Fruit fly (Drosophila melanogaster): ENCODE results near the gene Srx.
A peak's percentile ranks its signal among the peaks of the same experiment; 100 is the strongest.

Srx gene

dm6 chrX:17826807-17827703 is 29.7 kb upstream of the Srx start, which contains the start of gene Socs16D (continued):
- no peak for TF ChIP-seq CG10543 (GFP tag; optimal IDR thresholded peaks at IDR 0.05)
- TF ChIP-seq Eip74EF (GFP tag; optimal IDR thresholded peaks at IDR 0.05) = peak in 1 of 2 experiments; percentile 26
- no peak for TF ChIP-seq ap (GFP tag; IDR thresholded peaks at IDR 0.05)
- TF ChIP-seq Lpt (GFP tag; optimal IDR thresholded peaks at IDR 0.05) = no peak
- TF ChIP-seq CG14014 (GFP tag; IDR thresholded peaks at IDR 0.05) = no peak; the same call in 1 of the 2 replicates
- TF ChIP-seq crc (GFP tag; optimal IDR thresholded peaks at IDR 0.05) = peak; percentile 16
- peak; percentile 6 for TF ChIP-seq CG7839 (tag; optimal IDR thresholded peaks at IDR 0.05)
- TF ChIP-seq lbe (GFP tag; optimal IDR thresholded peaks at IDR 0.05) = peak; percentile 20
- TF ChIP-seq rib (GFP tag; IDR thresholded peaks at IDR 0.05) = 0 out of 2 replicates have a peak, but pooled peaks have one; percentile 58
- peak; percentile 89 for TF ChIP-seq Lhr (GFP tag; optimal IDR thresholded peaks at IDR 0.05)
- peak; percentile 12 for TF ChIP-seq slou (GFP tag; optimal IDR thresholded peaks at IDR 0.05)
- peak; percentile 12 for TF ChIP-seq caup (GFP tag; optimal IDR thresholded peaks at IDR 0.05; ENCODE audit: severe bottlenecking)
- no peak for TF ChIP-seq ara (GFP tag; IDR thresholded peaks at IDR 0.05)
- TF ChIP-seq bigmax (GFP tag; optimal IDR thresholded peaks at IDR 0.05) = peak; percentile 45
- no peak for TF ChIP-seq ATbp (GFP tag; optimal IDR thresholded peaks at IDR 0.05)
- no peak for TF ChIP-seq CG2889 (GFP tag; IDR thresholded peaks at IDR 0.05)
- peak; percentile 17 for TF ChIP-seq PHDP (tag; optimal IDR thresholded peaks at IDR 0.05)
- peak; percentile 57 to 59 for TF ChIP-seq dpn (GFP tag; optimal IDR thresholded peaks at IDR 0.05)
- TF ChIP-seq CG12155 (GFP tag; optimal IDR thresholded peaks at IDR 0.05) = peak; percentile 36
- TF ChIP-seq Hmx (GFP tag; optimal IDR thresholded peaks at IDR 0.05) = no peak
- no peak for TF ChIP-seq dati (GFP tag; IDR thresholded peaks at IDR 0.05)
- TF ChIP-seq Myb (GFP tag; optimal IDR thresholded peaks at IDR 0.05) = peak; percentile 99
- peak; percentile 5 for TF ChIP-seq wek (GFP tag; optimal IDR thresholded peaks at IDR 0.05)
- TF ChIP-seq sima (GFP tag; optimal IDR thresholded peaks at IDR 0.05) = no peak
- no peak for TF ChIP-seq jing (GFP tag; optimal IDR thresholded peaks at IDR 0.05)
- no peak for TF ChIP-seq jigr1 (GFP tag; IDR thresholded peaks at IDR 0.05)
- TF ChIP-seq unpg (GFP tag; optimal IDR thresholded peaks at IDR 0.05) = peak; percentile 15
- no peak for TF ChIP-seq CG1647 (GFP tag; optimal IDR thresholded peaks at IDR 0.05)
- peak; percentile 41 for TF ChIP-seq Bteb2 (GFP tag; optimal IDR thresholded peaks at IDR 0.05)
- TF ChIP-seq CG4424 (GFP tag; optimal IDR thresholded peaks at IDR 0.05) = no peak
- peak; percentile 12 for TF ChIP-seq dmrt99B (tag; optimal IDR thresholded peaks at IDR 0.05)
- TF ChIP-seq CG8281 (tag; optimal IDR thresholded peaks at IDR 0.05) = no peak
- no peak for TF ChIP-seq tx (GFP tag; optimal IDR thresholded peaks at IDR 0.05)
- TF ChIP-seq zen (tag; optimal IDR thresholded peaks at IDR 0.05) = peak; percentile 62
- 0 out of 3 replicates have a peak, but pooled peaks have one; percentile 34 for TF ChIP-seq ken (GFP tag; IDR thresholded peaks at IDR 0.05)
- no peak for TF ChIP-seq eve (GFP tag; optimal IDR thresholded peaks at IDR 0.05)
- TF ChIP-seq CG1832 (GFP tag; optimal IDR thresholded peaks at IDR 0.05) = peak; percentile 17
- TF ChIP-seq Deaf1 (tag; optimal IDR thresholded peaks at IDR 0.05) = peak; percentile 86
- TF ChIP-seq ab (GFP tag; optimal IDR thresholded peaks at IDR 0.05) = no peak
- TF ChIP-seq Sry-β (GFP tag; optimal IDR thresholded peaks at IDR 0.05) = peak; percentile 6
- TF ChIP-seq esg (GFP tag; conservative IDR thresholded peaks at IDR 0.05) = no peak
- no peak for TF ChIP-seq Six4 (GFP tag; optimal IDR thresholded peaks at IDR 0.05)
- peak in 1 of 3 experiments; percentile 79 for TF ChIP-seq lola (GFP tag; optimal IDR thresholded peaks at IDR 0.05)
- TF ChIP-seq CG9817 (tag; optimal IDR thresholded peaks at IDR 0.05) = peak; percentile 27
- no peak for TF ChIP-seq peb (GFP tag; IDR thresholded peaks at IDR 0.05)
- TF ChIP-seq zfh2 (GFP tag; optimal IDR thresholded peaks at IDR 0.05) = peak; percentile 51
- no peak for TF ChIP-seq CG14667 (GFP tag; IDR thresholded peaks at IDR 0.05)
- TF ChIP-seq disco-r (GFP tag; optimal IDR thresholded peaks at IDR 0.05) = no peak
